Fruit fly (Drosophila melanogaster): ENCODE measurements around the gene CG7800.

The CG7800 gene

dm6 chr3R:8219891-8220290, 2.1 kb downstream of the CG7800 start, which contains the start of gene CG18249:
Gene CG18249, plus strand, starts transcription at chr3R:8220146.
- no peak for TF ChIP-seq fd96Ca (GFP tag; IDR thresholded peaks at IDR 0.05)
- TF ChIP-seq gl (tag; optimal IDR thresholded peaks at IDR 0.05) = no peak
- TF ChIP-seq CG17806 (tag; optimal IDR thresholded peaks at IDR 0.05) = no peak
- no peak for TF ChIP-seq Snoo (tag; optimal IDR thresholded peaks at IDR 0.05)
- no peak for TF ChIP-seq EcR (GFP tag; optimal IDR thresholded peaks at IDR 0.05)
- TF ChIP-seq CG34367 (tag; optimal IDR thresholded peaks at IDR 0.05) = no peak
- no peak for TF ChIP-seq CG9948 (tag; optimal IDR thresholded peaks at IDR 0.05)

dm6 chr3R:8223074-8223597, 5.4 kb downstream of the CG7800 start:
- TF ChIP-seq EcR (GFP tag; optimal IDR thresholded peaks at IDR 0.05) (no peak), CG10348 (GFP tag; IDR thresholded peaks at IDR 0.05) (no peak), Snoo (tag; optimal IDR thresholded peaks at IDR 0.05) (no peak), CG4496 (GFP tag; IDR thresholded peaks at IDR 0.05) (no peak), D1 (tag; optimal IDR thresholded peaks at IDR 0.05) (no peak), Pif1B (GFP tag; optimal IDR thresholded peaks at IDR 0.05) (no peak)

- TF ChIP-seq Ets98B (GFP tag; IDR thresholded peaks at IDR 0.05) = no peak
- TF ChIP-seq CG15710 (tag; optimal IDR thresholded peaks at IDR 0.05) = no peak
- no peak for TF ChIP-seq fd96Ca (GFP tag; IDR thresholded peaks at IDR 0.05)
- TF ChIP-seq CG17806 (tag; optimal IDR thresholded peaks at IDR 0.05) = no peak
- TF ChIP-seq CG13204 (GFP tag; optimal IDR thresholded peaks at IDR 0.05) = no peak
- no peak for TF ChIP-seq Pif1B (GFP tag; optimal IDR thresholded peaks at IDR 0.05)
- TF ChIP-seq CG14655 (GFP tag; optimal IDR thresholded peaks at IDR 0.05) = no peak
- TF ChIP-seq CG9948 (tag; optimal IDR thresholded peaks at IDR 0.05) = no peak
- no peak for TF ChIP-seq CG32121 (GFP tag; IDR thresholded peaks at IDR 0.05)
- TF ChIP-seq CG34367 (tag; optimal IDR thresholded peaks at IDR 0.05) = no peak
- no peak for TF ChIP-seq CG12605 (GFP tag; IDR thresholded peaks at IDR 0.05)
- no peak for TF ChIP-seq Snoo (tag; optimal IDR thresholded peaks at IDR 0.05)
- TF ChIP-seq D1 (tag; optimal IDR thresholded peaks at IDR 0.05) = no peak
- no peak for TF ChIP-seq rn (GFP tag; IDR thresholded peaks at IDR 0.05)
- no peak for TF ChIP-seq Pif1A (GFP tag; optimal IDR thresholded peaks at IDR 0.05)
These were observed 7.1 kb downstream of the CG7800 start for dm6 chr3R:8224726-8225460.

- TF ChIP-seq CG15710 (tag; optimal IDR thresholded peaks at IDR 0.05) = no peak
- TF ChIP-seq CG8159 (tag; optimal IDR thresholded peaks at IDR 0.05) = no peak
- no peak for TF ChIP-seq CG8301 (tag; optimal IDR thresholded peaks at IDR 0.05)
- TF ChIP-seq EcR (GFP tag; optimal IDR thresholded peaks at IDR 0.05) = no peak
- no peak for TF ChIP-seq CG4496 (GFP tag; IDR thresholded peaks at IDR 0.05)
- TF ChIP-seq D1 (tag; optimal IDR thresholded peaks at IDR 0.05) = no peak
- no peak for TF ChIP-seq CG12605 (GFP tag; IDR thresholded peaks at IDR 0.05)
- no peak for TF ChIP-seq CG10348 (GFP tag; IDR thresholded peaks at IDR 0.05)
- TF ChIP-seq CG32121 (GFP tag; IDR thresholded peaks at IDR 0.05) = no peak
- no peak for TF ChIP-seq rn (GFP tag; IDR thresholded peaks at IDR 0.05)
- TF ChIP-seq CG9948 (tag; optimal IDR thresholded peaks at IDR 0.05) = no peak
- no peak for TF ChIP-seq CG17806 (tag; optimal IDR thresholded peaks at IDR 0.05)
- no peak for TF ChIP-seq Snoo (tag; optimal IDR thresholded peaks at IDR 0.05)
- TF ChIP-seq fd96Ca (GFP tag; IDR thresholded peaks at IDR 0.05) = no peak
- TF ChIP-seq Ets98B (GFP tag; IDR thresholded peaks at IDR 0.05) = no peak
- TF ChIP-seq Pif1B (GFP tag; optimal IDR thresholded peaks at IDR 0.05) = no peak
- TF ChIP-seq gl (tag; optimal IDR thresholded peaks at IDR 0.05) = no peak
- TF ChIP-seq CG14655 (GFP tag; optimal IDR thresholded peaks at IDR 0.05) = no peak
- TF ChIP-seq CG34367 (tag; optimal IDR thresholded peaks at IDR 0.05) = no peak
These were observed 7.8 kb downstream of the CG7800 start for dm6 chr3R:8225461-8225971.

dm6 chr3R:8227344-8227743, 9.6 kb downstream of the CG7800 start:
- TF ChIP-seq CG17806 (tag; optimal IDR thresholded peaks at IDR 0.05) (no peak), CG34367 (tag; optimal IDR thresholded peaks at IDR 0.05) (no peak), CG32121 (GFP tag; IDR thresholded peaks at IDR 0.05) (no peak)

- TF ChIP-seq CG8159 (tag; optimal IDR thresholded peaks at IDR 0.05) (no peak), Snoo (tag; optimal IDR thresholded peaks at IDR 0.05) (no peak), CG14655 (GFP tag; optimal IDR thresholded peaks at IDR 0.05) (no peak), fd96Ca (GFP tag; IDR thresholded peaks at IDR 0.05) (no peak), CG17806 (tag; optimal IDR thresholded peaks at IDR 0.05) (no peak), Pif1A (GFP tag; optimal IDR thresholded peaks at IDR 0.05) (no peak)
These were observed 15.6 kb downstream of the CG7800 start, which contains the start of gene PolI for dm6 chr3R:8233370-8233773. Gene PolI, plus strand, starts transcription at chr3R:8233507.

- TF ChIP-seq CG32121 (GFP tag; IDR thresholded peaks at IDR 0.05) (peak; percentile 84), CG13204 (GFP tag; optimal IDR thresholded peaks at IDR 0.05) (no peak), CG15710 (tag; optimal IDR thresholded peaks at IDR 0.05) (peak; percentile 24), CG9948 (tag; optimal IDR thresholded peaks at IDR 0.05) (peak; percentile 54), CG17806 (tag; optimal IDR thresholded peaks at IDR 0.05) (peak; percentile 38), Snoo (tag; optimal IDR thresholded peaks at IDR 0.05) (no peak), CG34367 (tag; optimal IDR thresholded peaks at IDR 0.05) (no peak), rn (GFP tag; IDR thresholded peaks at IDR 0.05) (no peak), CG10348 (GFP tag; IDR thresholded peaks at IDR 0.05) (no peak), D1 (tag; optimal IDR thresholded peaks at IDR 0.05) (no peak), CG8159 (tag; optimal IDR thresholded peaks at IDR 0.05) (peak; percentile 26), CG12605 (GFP tag; IDR thresholded peaks at IDR 0.05) (peak; percentile 55; the same call in 1 of the 2 replicates), Pif1B (GFP tag; optimal IDR thresholded peaks at IDR 0.05) (no peak), CG8301 (tag; optimal IDR thresholded peaks at IDR 0.05) (peak; percentile 61), Ets98B (GFP tag; IDR thresholded peaks at IDR 0.05) (peak; percentile 85), fd96Ca (GFP tag; IDR thresholded peaks at IDR 0.05) (0 out of 3 replicates have a peak, but pooled peaks have one; percentile 16), EcR (GFP tag; optimal IDR thresholded peaks at IDR 0.05) (no peak), gl (tag; optimal IDR thresholded peaks at IDR 0.05) (no peak), CG4496 (GFP tag; IDR thresholded peaks at IDR 0.05) (peak; percentile 54; the same call in 2 of the 3 replicates), Pif1A (GFP tag; optimal IDR thresholded peaks at IDR 0.05) (no peak), CG14655 (GFP tag; optimal IDR thresholded peaks at IDR 0.05) (no peak)
These were observed 16.1 kb downstream of the CG7800 start for dm6 chr3R:8233864-8234263.

All from whole organism, pupa.